Fruit fly (Drosophila melanogaster) whole organism, embryonic: ENCODE data around the gene CG46311.

Experiments used
- Atf3 ChIP-seq: fragments of 200-800 bp; sonication (Bioruptor generic); optimal IDR thresholded peaks from 3 replicates; lab custom pipeline; 2016; ENCODE audit warnings: missing biosample characterization, missing genetic modification characterization
- Atf6 ChIP-seq: fragments of 200-800 bp; sonication (Bioruptor generic); IDR thresholded peaks from 2 replicates; pipeline ENCODE4 v1.3.6; 2022; ENCODE audit warnings: missing biosample characterization, missing genetic modification characterization
- Awh ChIP-seq: fragments of 200-800 bp; sonication (Bioruptor generic); IDR thresholded peaks from 2 replicates; pipeline ENCODE4, ENCODE4 v1.3.6; 2022; ENCODE audit warnings: missing biosample characterization, missing genetic modification characterization
- CG10209 ChIP-seq: fragments of 200-800 bp; sonication (Bioruptor generic); optimal IDR thresholded peaks from 3 replicates; lab custom pipeline; 2017; ENCODE audit warnings: missing biosample characterization, mild to moderate bottlenecking, missing genetic modification characterization, missing genetic modification reagents
- CG12744 ChIP-seq: fragments of 200-800 bp; sonication (Bioruptor generic); optimal IDR thresholded peaks from 2 replicates; lab custom pipeline; 2016; ENCODE audit warnings: missing biosample characterization, missing genetic modification characterization
- CG12942 ChIP-seq: fragments of 200-800 bp; sonication (Bioruptor generic); optimal IDR thresholded peaks from 3 replicates; lab custom pipeline; 2016; ENCODE audit warnings: missing biosample characterization, missing genetic modification characterization
- CG13424 ChIP-seq: fragments of 200-800 bp; sonication (Bioruptor generic); optimal IDR thresholded peaks from 2 replicates; lab custom pipeline; 2019; ENCODE audit warnings: missing biosample characterization, mild to moderate bottlenecking, missing genetic modification characterization, moderate library complexity
- CG14014 ChIP-seq: fragments of 200-800 bp; sonication (Bioruptor generic); IDR thresholded peaks from 2 replicates; pipeline ENCODE4 v1.3.6; 2022; ENCODE audit warnings: missing biosample characterization, missing genetic modification characterization
- CG18262 ChIP-seq: fragments of 200-800 bp; optimal IDR thresholded peaks from 3 replicates; lab custom pipeline; 2019; ENCODE audit warnings: missing biosample characterization, mild to moderate bottlenecking, missing genetic modification characterization, moderate library complexity
- CG30020 ChIP-seq: fragments of 200-800 bp; optimal IDR thresholded peaks from 2 replicates; lab custom pipeline; 2019; ENCODE audit warnings: missing biosample characterization, mild to moderate bottlenecking, missing genetic modification characterization, moderate library complexity
- CG31365 ChIP-seq: fragments of 200-800 bp; sonication (Bioruptor generic); optimal IDR thresholded peaks from 2 replicates; lab custom pipeline; 2018; ENCODE audit warnings: missing biosample characterization, mild to moderate bottlenecking, missing genetic modification characterization
- CG32532 ChIP-seq: fragments of 200-800 bp; sonication (Bioruptor generic); IDR thresholded peaks from 2 replicates; pipeline ENCODE4 v1.3.6; 2022; ENCODE audit warnings: missing biosample characterization, missing genetic modification characterization
- CG34376 ChIP-seq: fragments of 200-800 bp; sonication (Bioruptor generic); optimal IDR thresholded peaks from 2 replicates; lab custom pipeline; 2018; ENCODE audit warnings: missing biosample characterization, mild to moderate bottlenecking, missing genetic modification characterization
- CG6689 ChIP-seq: fragments of 200-800 bp; sonication (Bioruptor generic); IDR thresholded peaks from 2 replicates; pipeline ENCODE4 v1.3.6; 2022; ENCODE audit warnings: missing biosample characterization, missing genetic modification characterization
- CG8924 ChIP-seq: fragments of 200-800 bp; optimal IDR thresholded peaks from 3 replicates; lab custom pipeline; 2019; ENCODE audit warnings: missing biosample characterization, mild to moderate bottlenecking, missing genetic modification characterization, moderate library complexity
- Chrac-16 ChIP-seq: fragments of 200-800 bp; sonication (Bioruptor generic); optimal IDR thresholded peaks from 3 replicates; lab custom pipeline; 2016; ENCODE audit warnings: missing biosample characterization, missing genetic modification characterization
- CoRest ChIP-seq: fragments of 200-800 bp; sonication (Bioruptor generic); optimal IDR thresholded peaks from 3 replicates; lab custom pipeline; 2018; ENCODE audit warnings: missing biosample characterization, mild to moderate bottlenecking, missing genetic modification characterization, moderate library complexity
- D19A ChIP-seq: fragments of 200-800 bp; optimal IDR thresholded peaks from 3 replicates; lab custom pipeline; 2019; ENCODE audit warnings: missing biosample characterization, mild to moderate bottlenecking, missing genetic modification characterization, moderate library complexity
- Dek ChIP-seq: fragments of 200-800 bp; sonication (Bioruptor generic); optimal IDR thresholded peaks from 3 replicates; lab custom pipeline; 2019; ENCODE audit warnings: missing biosample characterization, mild to moderate bottlenecking, missing genetic modification characterization, moderate library complexity
- Eip74EF ChIP-seq, 2 experiments: fragments of 200-800 bp in 1 of 2; fragments of >200 bp in 1 of 2; sonication (Bioruptor generic) in 1 of 2; optimal IDR thresholded peaks; 2 replicates each; lab custom pipeline; 2017 to 2019; ENCODE audit warnings: missing biosample characterization in 2 of 2, missing genetic modification characterization in 2 of 2, mild to moderate bottlenecking in 1 of 2, moderate library complexity in 1 of 2
- Fer1 ChIP-seq: fragments of 200-800 bp; sonication (Bioruptor generic); optimal IDR thresholded peaks from 2 replicates; lab custom pipeline; 2017; ENCODE audit warnings: missing biosample characterization, mild to moderate bottlenecking, missing genetic modification characterization
- Hey ChIP-seq: fragments of 200-800 bp; sonication (Bioruptor generic); optimal IDR thresholded peaks from 3 replicates; lab custom pipeline; 2018; ENCODE audit warnings: missing biosample characterization, mild to moderate bottlenecking, missing genetic modification characterization
- HmgD ChIP-seq: fragments of 200-800 bp; sonication (Bioruptor generic); optimal IDR thresholded peaks from 3 replicates; lab custom pipeline; 2016; ENCODE audit warnings: missing biosample characterization, missing genetic modification characterization
- HmgZ ChIP-seq: fragments of 200-800 bp; sonication (Bioruptor generic); optimal IDR thresholded peaks from 2 replicates; lab custom pipeline; 2018; ENCODE audit warnings: missing biosample characterization, mild to moderate bottlenecking, missing genetic modification characterization
- Meics ChIP-seq: fragments of 200-800 bp; sonication (Bioruptor generic); optimal IDR thresholded peaks from 2 replicates; lab custom pipeline; 2017; ENCODE audit warnings: missing biosample characterization, mild to moderate bottlenecking, missing genetic modification characterization
- NFAT ChIP-seq: fragments of 200-800 bp; sonication (Bioruptor generic); IDR thresholded peaks from 2 replicates; pipeline ENCODE4 v1.3.6; 2022; ENCODE audit warnings: missing biosample characterization, missing genetic modification characterization
- Oaz ChIP-seq: fragments of 200-800 bp; sonication (Bioruptor generic); IDR thresholded peaks from 2 replicates; pipeline ENCODE4 v1.3.6; 2022; ENCODE audit warnings: missing biosample characterization, missing genetic modification characterization
- Oli ChIP-seq: fragments of 200-800 bp; sonication (Bioruptor generic); optimal IDR thresholded peaks from 2 replicates; lab custom pipeline; 2018; ENCODE audit warnings: missing biosample characterization, mild to moderate bottlenecking, missing genetic modification characterization, moderate library complexity
- Rx ChIP-seq: fragments of 200-800 bp; sonication (Bioruptor generic); IDR thresholded peaks from 2 replicates; pipeline ENCODE4 v1.3.6; 2022; ENCODE audit warnings: missing biosample characterization, missing genetic modification characterization
- Scr ChIP-seq: fragments of 200-800 bp; sonication (Bioruptor generic); IDR thresholded peaks from 2 replicates; pipeline ENCODE4 v1.3.6; 2022; ENCODE audit warnings: missing biosample characterization, missing genetic modification characterization; ENCODE audit not compliant: partially characterized antibody
- Side ChIP-seq: fragments of 200-800 bp; sonication (Bioruptor generic); optimal IDR thresholded peaks from 2 replicates; lab custom pipeline; 2016; ENCODE audit warnings: missing biosample characterization, missing genetic modification characterization
- Sry-β ChIP-seq: fragments of 200-800 bp; sonication (Bioruptor generic); optimal IDR thresholded peaks from 2 replicates; lab custom pipeline; 2018; ENCODE audit warnings: missing biosample characterization, mild to moderate bottlenecking, missing genetic modification characterization, moderate library complexity
- Taf1 ChIP-seq: fragments of 200-800 bp; sonication (Bioruptor generic); IDR thresholded peaks from 2 replicates; pipeline ENCODE4 v1.3.6; 2022; ENCODE audit warnings: missing biosample characterization, missing genetic modification characterization
- YL-1 ChIP-seq: fragments of 200-800 bp; sonication (Bioruptor generic); optimal IDR thresholded peaks from 3 replicates; lab custom pipeline; 2017; ENCODE audit warnings: missing biosample characterization, mild to moderate bottlenecking, missing genetic modification characterization
- dati ChIP-seq: fragments of 200-800 bp; sonication (Bioruptor generic); IDR thresholded peaks from 2 replicates; pipeline ENCODE4 v1.3.6; 2022; ENCODE audit warnings: missing biosample characterization, missing genetic modification characterization
- eyg ChIP-seq: fragments of 200-800 bp; sonication (Bioruptor generic); optimal IDR thresholded peaks from 3 replicates; lab custom pipeline; 2016; ENCODE audit warnings: missing biosample characterization, missing genetic modification characterization
- ftz-f1 ChIP-seq: fragments of 200-800 bp; sonication (Bioruptor generic); optimal IDR thresholded peaks from 2 replicates; lab custom pipeline; 2016; ENCODE audit warnings: missing biosample characterization, missing genetic modification characterization
- gt ChIP-seq: fragments of 200-800 bp; sonication (Bioruptor generic); IDR thresholded peaks from 2 replicates; pipeline ENCODE4 v1.3.6; 2022; ENCODE audit warnings: missing biosample characterization, missing genetic modification characterization
- hkb ChIP-seq, 2 experiments: fragments of 200-800 bp in 1 of 2; fragments of >200 bp in 1 of 2; sonication (Bioruptor generic) in 1 of 2; IDR thresholded peaks in 1 of 2; optimal IDR thresholded peaks in 1 of 2; 2 replicates each; pipeline versions ENCODE4 v1.3.6 to Lab custom; 2017 to 2022; ENCODE audit warnings: missing biosample characterization in 1 of 2, missing genetic modification characterization in 1 of 2
- lmd ChIP-seq: fragments of 200-800 bp; sonication (Bioruptor generic); IDR thresholded peaks from 2 replicates; pipeline ENCODE4 v1.3.6; 2022; ENCODE audit warnings: missing biosample characterization, missing genetic modification characterization
- maf-S ChIP-seq: fragments of 200-800 bp; sonication (Bioruptor generic); optimal IDR thresholded peaks from 2 replicates; lab custom pipeline; 2016; ENCODE audit warnings: missing biosample characterization, missing genetic modification characterization
- prd ChIP-seq, 3 experiments: fragments of >200 bp in 2 of 3; fragments of 200-800 bp in 1 of 3; sonication (Bioruptor generic) in 1 of 3; optimal IDR thresholded peaks in 2 of 3; IDR thresholded peaks in 1 of 3; 2 replicates in 2 of 3; 3 replicates in 1 of 3; pipeline versions ENCODE4 v1.3.6 to Lab custom; 2017 to 2022; ENCODE audit warnings: missing biosample characterization in 1 of 3, missing genetic modification characterization in 1 of 3
- rib ChIP-seq: fragments of 200-800 bp; sonication (Bioruptor generic); IDR thresholded peaks from 2 replicates; pipeline ENCODE4 v1.3.6; 2022; ENCODE audit warnings: missing biosample characterization, missing genetic modification characterization
- ro ChIP-seq: fragments of 200-800 bp; sonication (Bioruptor generic); IDR thresholded peaks from 2 replicates; pipeline ENCODE4 v1.3.6; 2022; ENCODE audit warnings: missing biosample characterization, missing genetic modification characterization
- sc ChIP-seq, 3 experiments: fragments of >200 bp in 2 of 3; fragments of 200-800 bp in 1 of 3; sonication (Bioruptor generic) in 1 of 3; optimal IDR thresholded peaks; 2 replicates in 2 of 3; 3 replicates in 1 of 3; lab custom pipeline; 2017; ENCODE audit warnings: mild to moderate bottlenecking in 1 of 3, missing biosample characterization in 1 of 3, missing genetic modification characterization in 1 of 3, missing genetic modification reagents in 1 of 3
- sens-2 ChIP-seq: fragments of 200-800 bp; sonication (Bioruptor generic); IDR thresholded peaks from 2 replicates; pipeline ENCODE4 v1.3.6; 2022; ENCODE audit warnings: missing biosample characterization, missing genetic modification characterization
- sob ChIP-seq: fragments of 200-800 bp; sonication (Bioruptor generic); IDR thresholded peaks from 2 replicates; pipeline ENCODE4 v1.3.6; 2022; ENCODE audit warnings: missing biosample characterization, missing genetic modification characterization
- toy ChIP-seq: fragments of 200-800 bp; sonication (Bioruptor generic); IDR thresholded peaks from 2 replicates; pipeline ENCODE4 v1.3.6; 2022; ENCODE audit warnings: missing biosample characterization, missing genetic modification characterization

CG46311 gene

dm6 chrX:13634254-13634999 lies 70.8 kb downstream of the CG46311 start (continued):
- TF ChIP-seq CG31365 (tag; lab: Kevin White, UChicago), result peak; percentile 35
- TF ChIP-seq prd (optimal IDR thresholded peaks at IDR 0.05; lab: Kevin White, UChicago), result no peak
- peak; percentile 54 for TF ChIP-seq prd (GFP tag; IDR thresholded peaks at IDR 0.05; lab: Robert Waterston, UW)
- peak; percentile 3 for TF ChIP-seq Oli (tag; lab: Kevin White, UChicago)
- peak; percentile 80 for TF ChIP-seq Fer1 (GFP tag; lab: Kevin White, UChicago)
- peak; percentile 90 for TF ChIP-seq D19A
- TF ChIP-seq Hey (tag; lab: Kevin White, UChicago), result peak; percentile 59
- TF ChIP-seq CG13424, result peak; percentile 46
- TF ChIP-seq ro (GFP tag; lab: Robert Waterston, UW), result no peak
- TF ChIP-seq CG12744 (GFP tag; lab: Kevin White, UChicago), result peak; percentile 4
- TF ChIP-seq Atf6 (GFP tag; lab: Robert Waterston, UW), result peak; percentile 63
- TF ChIP-seq maf-S (GFP tag; lab: Kevin White, UChicago), result peak; percentile 17
- no peak for TF ChIP-seq CG30020 (tag; lab: Kevin White, UChicago)
- TF ChIP-seq hkb (optimal IDR thresholded peaks at IDR 0.05; lab: Kevin White, UChicago), result no peak
- peak; percentile 60 for TF ChIP-seq hkb (GFP tag; IDR thresholded peaks at IDR 0.05; lab: Robert Waterston, UW)
- TF ChIP-seq HmgZ (tag; lab: Kevin White, UChicago), result peak; percentile 38
- peak; percentile 25 for TF ChIP-seq Atf3 (GFP tag; lab: Kevin White, UChicago)
- TF ChIP-seq Rx (GFP tag; lab: Robert Waterston, UW), result no peak
- TF ChIP-seq Taf1 (GFP tag; lab: Robert Waterston, UW), result 0 out of 2 replicates have a peak, but pooled peaks have one; percentile 10
- TF ChIP-seq CG12942 (GFP tag; lab: Kevin White, UChicago), result peak; percentile 20
- TF ChIP-seq CG6689, result no peak
- peak; percentile 45 for TF ChIP-seq Side
- TF ChIP-seq CG10209, result peak; percentile 63
- TF ChIP-seq sob (GFP tag; lab: Robert Waterston, UW), result peak; percentile 30; the same call in 1 of the 2 replicates
- peak; percentile 23 for TF ChIP-seq CoRest (tag; lab: Kevin White, UChicago)
- TF ChIP-seq Scr (GFP tag; lab: Robert Waterston, UW), result no peak
- no peak for TF ChIP-seq HmgD (GFP tag; lab: Kevin White, UChicago)
- peak; percentile 18 for TF ChIP-seq CG18262 (tag; lab: Kevin White, UChicago)
- TF ChIP-seq Meics (GFP tag; lab: Kevin White, UChicago), result peak; percentile 65
- TF ChIP-seq Dek (tag; lab: Kevin White, UChicago), result peak; percentile 39
- TF ChIP-seq rib (GFP tag; lab: Robert Waterston, UW), result peak; percentile 60; the same call in 1 of the 2 replicates
- no peak for TF ChIP-seq sc (optimal IDR thresholded peaks at IDR 0.05; lab: Kevin White, UChicago)
- no peak for TF ChIP-seq sc (GFP tag; optimal IDR thresholded peaks at IDR 0.05; lab: Kevin White, UChicago)
- TF ChIP-seq CG14014, result peak; percentile 58
- TF ChIP-seq Chrac-16 (GFP tag; lab: Kevin White, UChicago), result peak; percentile 24
- TF ChIP-seq CG32532 (GFP tag; lab: Robert Waterston, UW), result peak; percentile 46
- TF ChIP-seq dati (GFP tag; lab: Robert Waterston, UW), result no peak
- 0 out of 2 replicates have a peak, but pooled peaks have one; percentile 16 for TF ChIP-seq toy (GFP tag; lab: Robert Waterston, UW)
- no peak for TF ChIP-seq Oaz
- no peak for TF ChIP-seq sens-2 (GFP tag; lab: Robert Waterston, UW)
- TF ChIP-seq NFAT (GFP tag; lab: Robert Waterston, UW), result peak; percentile 75
- no peak for TF ChIP-seq Sry-β (GFP tag; lab: Kevin White, UChicago)
- TF ChIP-seq YL-1, result peak; percentile 39
- peak; percentile 30; the same call in 1 of the 2 replicates for TF ChIP-seq lmd (GFP tag; lab: Robert Waterston, UW)
- TF ChIP-seq Eip74EF (GFP tag; optimal IDR thresholded peaks at IDR 0.05; lab: Kevin White, UChicago), result peak in 1 of 2 experiments; percentile 20
- TF ChIP-seq CG8924 (tag; lab: Kevin White, UChicago), result peak; percentile 6
- peak; percentile 55 for TF ChIP-seq ftz-f1 (GFP tag; lab: Kevin White, UChicago)
- no peak for TF ChIP-seq eyg (GFP tag; lab: Kevin White, UChicago)
- peak; percentile 61; the same call in 1 of the 2 replicates for TF ChIP-seq Awh
- TF ChIP-seq gt (GFP tag; lab: Robert Waterston, UW), result no peak
- peak; percentile 90 for TF ChIP-seq CG34376
